Worm (Caenorhabditis elegans) whole organism, early embryonic: ENCODE results near the gene nid-1.

Experiments
- B0310.2 ChIP-seq: sonication (generic microtip); optimal IDR thresholded peaks from 2 replicates; lab custom pipeline; 2016; ENCODE audit warnings: mild to moderate bottlenecking, missing genetic modification characterization, missing compliant biosample characterization
- F13C5.2 ChIP-seq: sonication (generic microtip); optimal IDR thresholded peaks from 2 replicates; lab custom pipeline; 2017; ENCODE audit warnings: mild to moderate bottlenecking, missing genetic modification characterization, inconsistent platforms, missing compliant biosample characterization
- ama-1 ChIP-seq: fragments of 150-350 bp; optimal IDR thresholded peaks from 2 replicates; lab custom pipeline; 2014
- ceh-13 ChIP-seq: fragments of 200-800 bp; sonication (Bioruptor generic); optimal IDR thresholded peaks from 2 replicates; lab custom pipeline; 2018; ENCODE audit warnings: mild to moderate bottlenecking, missing genetic modification characterization, missing compliant biosample characterization
- ceh-36 ChIP-seq: sonication (generic microtip); optimal IDR thresholded peaks from 2 replicates; lab custom pipeline; 2016; ENCODE audit warnings: missing genetic modification characterization, inconsistent platforms, missing compliant biosample characterization
- ets-7 ChIP-seq: sonication (generic microtip); optimal IDR thresholded peaks from 2 replicates; lab custom pipeline; 2016; ENCODE audit warnings: missing genotype, missing genetic modification characterization, missing compliant biosample characterization
- flt-1 ChIP-seq: fragments of 200-800 bp; sonication (Bioruptor generic); IDR thresholded peaks from 2 replicates; pipeline ENCODE4 v1.3.6; 2022; ENCODE audit warnings: missing genetic modification characterization, missing compliant biosample characterization
- hmbx-1 ChIP-seq: sonication (generic microtip); optimal IDR thresholded peaks from 2 replicates; lab custom pipeline; 2016; ENCODE audit warnings: mild to moderate bottlenecking, missing genetic modification characterization, missing compliant biosample characterization
- hnd-1 ChIP-seq: sonication (generic microtip); optimal IDR thresholded peaks from 2 replicates; lab custom pipeline; 2016; ENCODE audit warnings: missing genetic modification characterization, missing compliant biosample characterization
- tbx-37 ChIP-seq: fragments of 200-800 bp; sonication (Bioruptor generic); conservative IDR thresholded peaks from 2 replicates; pipeline ENCODE4 v1.3.6; 2022; ENCODE audit warnings: missing genetic modification reagents, missing genetic modification characterization, missing compliant biosample characterization
- tra-4 ChIP-seq: sonication (generic microtip); optimal IDR thresholded peaks from 2 replicates; lab custom pipeline; 2017; ENCODE audit warnings: missing genetic modification characterization, missing compliant biosample characterization

DNA sequence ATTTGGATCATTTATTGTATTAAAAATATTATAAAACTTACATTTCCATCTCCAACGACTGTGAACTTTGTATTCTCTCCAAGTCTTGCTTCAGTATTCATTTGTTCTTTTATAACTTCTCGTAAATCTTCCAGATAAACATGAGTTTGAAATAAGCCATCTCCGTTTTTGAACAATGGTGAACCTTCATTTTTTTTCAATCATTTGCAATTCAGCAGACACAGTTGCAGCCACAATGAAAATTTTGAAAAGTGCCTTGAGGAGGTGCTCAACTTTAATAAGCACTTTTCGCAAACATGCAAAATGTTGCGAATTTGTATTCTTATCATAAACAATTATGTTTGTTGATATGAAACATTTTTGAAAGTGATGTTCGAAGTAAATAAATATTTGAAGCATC lies 34.3 kb downstream of the nid-1 start, which contains the start of gene T16G1.3:
- TF ChIP-seq ets-7 (tag; lab: Kevin White, UChicago) (no peak), ama-1 (no peak), hmbx-1 (no peak), tbx-37 (GFP tag; lab: Robert Waterston, UW) (no peak), tra-4 (no peak), B0310.2 (no peak), hnd-1 (no peak), ceh-13 (GFP tag; lab: Kevin White, UChicago) (no peak), F13C5.2 (tag; lab: Kevin White, UChicago) (no peak), ceh-36 (tag; lab: Kevin White, UChicago) (no peak), flt-1 (no peak)
